Fruit fly (Drosophila melanogaster): ENCODE measurements around the gene CG42232.

Gene CG42232

dm6 chr3R:16497379-16497778 lies 27.9 kb upstream of the CG42232 start (continued):
- TF ChIP-seq topi (GFP tag; optimal IDR thresholded peaks at IDR 0.05) (peak; percentile 61), CG10669 (GFP tag; optimal IDR thresholded peaks at IDR 0.05) (peak; percentile 72), Sox102F (GFP tag; optimal IDR thresholded peaks at IDR 0.05) (peak; percentile 56), svp (GFP tag) (peak; percentile 79), Blimp-1 (GFP tag; optimal IDR thresholded peaks at IDR 0.05) (no peak), CG32006 (GFP tag; optimal IDR thresholded peaks at IDR 0.05) (peak; percentile 72), Eip78C (GFP tag) (peak; percentile 93), lz (GFP tag; optimal IDR thresholded peaks at IDR 0.05) (peak; percentile 77), fkh (GFP tag; optimal IDR thresholded peaks at IDR 0.05) (no peak), CG11902 (GFP tag; optimal IDR thresholded peaks at IDR 0.05) (peak; percentile 35), achi (GFP tag; optimal IDR thresholded peaks at IDR 0.05) (peak; percentile 69), CG34406 (GFP tag; optimal IDR thresholded peaks at IDR 0.05) (peak; percentile 73), Ets96B (tag; optimal IDR thresholded peaks at IDR 0.05) (peak; percentile 60), dsx (GFP tag; optimal IDR thresholded peaks at IDR 0.05; ENCODE audit: poor library complexity, severe bottlenecking) (peak; percentile 39), ss (GFP tag; optimal IDR thresholded peaks at IDR 0.05) (peak in 1 of 2 experiments; percentile 3), CG11294 (GFP tag; IDR thresholded peaks at IDR 0.05) (peak; percentile 66), acj6 (GFP tag; optimal IDR thresholded peaks at IDR 0.05) (peak; percentile 61), salr (GFP tag; optimal IDR thresholded peaks at IDR 0.05) (peak in 1 of 2 experiments; percentile 41), CG1621 (tag; optimal IDR thresholded peaks at IDR 0.05) (peak; percentile 60), CG6808 (GFP tag; optimal IDR thresholded peaks at IDR 0.05) (peak; percentile 20), spab (GFP tag; optimal IDR thresholded peaks at IDR 0.05) (peak; percentile 31), Hr39 (GFP tag; optimal IDR thresholded peaks at IDR 0.05) (peak; percentile 71), CG6163 (GFP tag; IDR thresholded peaks at IDR 0.05) (peak; percentile 87), Hr38 (GFP tag; optimal IDR thresholded peaks at IDR 0.05) (no peak)

dm6 chr3R:16496209-16496608 lies 26.7 kb upstream of the CG42232 start:
- TF ChIP-seq CG4318 (GFP tag; optimal IDR thresholded peaks at IDR 0.05) (peak; percentile 84), fkh (GFP tag; optimal IDR thresholded peaks at IDR 0.05) (no peak), Sox15 (GFP tag; optimal IDR thresholded peaks at IDR 0.05) (no peak), Lpt (GFP tag; optimal IDR thresholded peaks at IDR 0.05) (peak; percentile 81), achi (GFP tag; optimal IDR thresholded peaks at IDR 0.05) (peak; percentile 75), CG32006 (GFP tag; optimal IDR thresholded peaks at IDR 0.05) (peak; percentile 90), OdsH (GFP tag; optimal IDR thresholded peaks at IDR 0.05) (peak; percentile 79), Eip78C (GFP tag) (peak; percentile 95), CG11762 (GFP tag; optimal IDR thresholded peaks at IDR 0.05; ENCODE audit: insufficient read depth) (peak; percentile 42), dac (GFP tag; optimal IDR thresholded peaks at IDR 0.05) (peak; percentile 48), Ets96B (tag; optimal IDR thresholded peaks at IDR 0.05) (no peak), eg (GFP tag; IDR thresholded peaks at IDR 0.05) (peak; percentile 77), Eip75B (GFP tag; optimal IDR thresholded peaks at IDR 0.05) (peak; percentile 62), CG8632 (GFP tag; optimal IDR thresholded peaks at IDR 0.05) (peak; percentile 2), CG8119 (GFP tag; IDR thresholded peaks at IDR 0.05) (peak; percentile 93), Smox (GFP tag; optimal IDR thresholded peaks at IDR 0.05) (peak; percentile 25), Blimp-1 (GFP tag; optimal IDR thresholded peaks at IDR 0.05) (no peak), Sox14 (GFP tag; optimal IDR thresholded peaks at IDR 0.05) (peak; percentile 78), lz (GFP tag; optimal IDR thresholded peaks at IDR 0.05) (peak; percentile 26), acj6 (GFP tag; optimal IDR thresholded peaks at IDR 0.05) (peak; percentile 63), CG3919 (GFP tag; optimal IDR thresholded peaks at IDR 0.05) (peak; percentile 74), pdm3 (GFP tag; optimal IDR thresholded peaks at IDR 0.05) (peak; percentile 78), spab (GFP tag; optimal IDR thresholded peaks at IDR 0.05) (peak; percentile 24), svp (GFP tag) (peak; percentile 77), Gug (GFP tag; IDR thresholded peaks at IDR 0.05) (peak; percentile 68), Hr39 (GFP tag; optimal IDR thresholded peaks at IDR 0.05) (peak; percentile 13), ss (GFP tag; optimal IDR thresholded peaks at IDR 0.05) (peak in 1 of 2 experiments; percentile 15), vri (GFP tag; optimal IDR thresholded peaks at IDR 0.05) (no peak), fd59A (GFP tag; optimal IDR thresholded peaks at IDR 0.05) (no peak), Met (GFP tag; optimal IDR thresholded peaks at IDR 0.05) (peak; percentile 36), CG11902 (GFP tag; optimal IDR thresholded peaks at IDR 0.05) (no peak), CG7368 (GFP tag; optimal IDR thresholded peaks at IDR 0.05) (no peak), CG31627 (GFP tag; optimal IDR thresholded peaks at IDR 0.05) (no peak), CG16779 (tag; optimal IDR thresholded peaks at IDR 0.05) (peak; percentile 46), dsx (GFP tag; optimal IDR thresholded peaks at IDR 0.05; ENCODE audit: poor library complexity, severe bottlenecking) (peak; percentile 19), CG11294 (GFP tag; IDR thresholded peaks at IDR 0.05) (no peak), CG6808 (GFP tag; optimal IDR thresholded peaks at IDR 0.05) (peak; percentile 45), CG34406 (GFP tag; optimal IDR thresholded peaks at IDR 0.05) (peak; percentile 2), Sox102F (GFP tag; optimal IDR thresholded peaks at IDR 0.05) (no peak), net (GFP tag; optimal IDR thresholded peaks at IDR 0.05) (peak; percentile 70), cyc (GFP tag; optimal IDR thresholded peaks at IDR 0.05) (peak; percentile 23)

Data from whole organism, prepupa.